Fruit fly (Drosophila melanogaster): ENCODE measurements around the gene LeuRS.

The LeuRS gene

dm6 chr2L:3472242-3472641 is 42.2 kb downstream of the LeuRS start, which contains the start of gene Pgant4 (continued):
- TF ChIP-seq Hand (GFP tag; optimal IDR thresholded peaks at IDR 0.05) = no peak
- TF ChIP-seq CG12942 (GFP tag; optimal IDR thresholded peaks at IDR 0.05) = peak; percentile 2
- TF ChIP-seq CG14014 (GFP tag; IDR thresholded peaks at IDR 0.05) = peak; percentile 54; the same call in 1 of the 2 replicates
- peak; percentile 99 for TF ChIP-seq CTCF (GFP tag; optimal IDR thresholded peaks at IDR 0.05)
- no peak for TF ChIP-seq CG14860 (GFP tag; IDR thresholded peaks at IDR 0.05; ENCODE audit: partially characterized antibody)
- TF ChIP-seq CG1832 (GFP tag; optimal IDR thresholded peaks at IDR 0.05) = no peak
- peak; percentile 51 for TF ChIP-seq CG4820 (GFP tag; optimal IDR thresholded peaks at IDR 0.05)
- peak; percentile 63 for TF ChIP-seq CG14667 (GFP tag; IDR thresholded peaks at IDR 0.05)
- TF ChIP-seq corto (GFP tag; optimal IDR thresholded peaks at IDR 0.05) = no peak
- no peak for TF ChIP-seq MESR4 (GFP tag; optimal IDR thresholded peaks at IDR 0.05)
- TF ChIP-seq CG9797 (GFP tag; optimal IDR thresholded peaks at IDR 0.05) = no peak
- peak; percentile 27 for TF ChIP-seq Myb (GFP tag; optimal IDR thresholded peaks at IDR 0.05)
- no peak for TF ChIP-seq PHDP (tag; optimal IDR thresholded peaks at IDR 0.05)
- 0 out of 2 replicates have a peak, but pooled peaks have one; percentile 20 for TF ChIP-seq klu (GFP tag; IDR thresholded peaks at IDR 0.05)
- peak; percentile 52; the same call in 1 of the 3 replicates for TF ChIP-seq ase (GFP tag; IDR thresholded peaks at IDR 0.05)
- peak; percentile 50; the same call in 1 of the 2 replicates for TF ChIP-seq CG32772 (GFP tag; IDR thresholded peaks at IDR 0.05)
- peak; percentile 43; the same call in 1 of the 3 replicates for TF ChIP-seq CG7357 (GFP tag; IDR thresholded peaks at IDR 0.05)
- peak; percentile 48; the same call in 1 of the 3 replicates for TF ChIP-seq CG11093 (GFP tag; IDR thresholded peaks at IDR 0.05)
- peak; percentile 99 for TF ChIP-seq E2f2 (GFP tag; IDR thresholded peaks at IDR 0.05)
- no peak for TF ChIP-seq CG4707 (GFP tag; optimal IDR thresholded peaks at IDR 0.05)
- peak; percentile 53 for TF ChIP-seq caup (GFP tag; optimal IDR thresholded peaks at IDR 0.05; ENCODE audit: severe bottlenecking)
- peak; percentile 62 for TF ChIP-seq CG8290 (GFP tag; optimal IDR thresholded peaks at IDR 0.05)
- TF ChIP-seq CG8290 (tag; optimal IDR thresholded peaks at IDR 0.05) = peak in 1 of 2 experiments; percentile 75
- TF ChIP-seq Pdp1 (GFP tag; optimal IDR thresholded peaks at IDR 0.05) = peak; percentile 10 to 58
- no peak for TF ChIP-seq h (optimal IDR thresholded peaks at IDR 0.05)
- peak; percentile 28; the same call in 1 of the 2 replicates for TF ChIP-seq CG9215 (GFP tag; IDR thresholded peaks at IDR 0.05)
- peak; percentile 13 for TF ChIP-seq CG34376 (GFP tag; optimal IDR thresholded peaks at IDR 0.05)
- peak; percentile 36; the same call in 1 of the 3 replicates for TF ChIP-seq sr (GFP tag; IDR thresholded peaks at IDR 0.05)
- peak; percentile 53 for TF ChIP-seq HmgZ (tag; optimal IDR thresholded peaks at IDR 0.05)
- TF ChIP-seq TFAM (GFP tag; optimal IDR thresholded peaks at IDR 0.05) = no peak
- peak; percentile 51 for TF ChIP-seq sisA (GFP tag; IDR thresholded peaks at IDR 0.05)
- TF ChIP-seq CG7839 (tag; optimal IDR thresholded peaks at IDR 0.05) = peak; percentile 67
- TF ChIP-seq H2.0 (GFP tag; IDR thresholded peaks at IDR 0.05) = peak; percentile 36
- no peak for TF ChIP-seq ato (GFP tag; IDR thresholded peaks at IDR 0.05; ENCODE audit: partially characterized antibody)
- TF ChIP-seq CG9817 (tag; optimal IDR thresholded peaks at IDR 0.05) = peak; percentile 40
- TF ChIP-seq CG18764 (GFP tag; optimal IDR thresholded peaks at IDR 0.05) = peak; percentile 17
- TF ChIP-seq Oli (tag; optimal IDR thresholded peaks at IDR 0.05) = peak; percentile 30
- peak in 1 of 2 experiments; percentile 49 for TF ChIP-seq insv (GFP tag; optimal IDR thresholded peaks at IDR 0.05)
- peak; percentile 42 for TF ChIP-seq CG2120 (GFP tag; optimal IDR thresholded peaks at IDR 0.05)
- TF ChIP-seq CG6689 (GFP tag; IDR thresholded peaks at IDR 0.05) = peak; percentile 37; the same call in 1 of the 2 replicates
- TF ChIP-seq ro (GFP tag; IDR thresholded peaks at IDR 0.05) = peak; percentile 29; the same call in 1 of the 2 replicates
- TF ChIP-seq Atf6 (GFP tag; IDR thresholded peaks at IDR 0.05) = peak; percentile 68
- TF ChIP-seq wek (GFP tag; optimal IDR thresholded peaks at IDR 0.05) = peak; percentile 18
- TF ChIP-seq Opbp (GFP tag; IDR thresholded peaks at IDR 0.05; ENCODE audit: partially characterized antibody) = peak; percentile 42; the same call in 1 of the 3 replicates
- peak; percentile 15 for TF ChIP-seq CG2116 (GFP tag; optimal IDR thresholded peaks at IDR 0.05)
- TF ChIP-seq Dek (tag; optimal IDR thresholded peaks at IDR 0.05) = peak; percentile 41
- no peak for TF ChIP-seq CG6272 (GFP tag; IDR thresholded peaks at IDR 0.05)
- TF ChIP-seq HHEX (GFP tag; optimal IDR thresholded peaks at IDR 0.05) = peak; percentile 64
- peak; percentile 6; the same call in 1 of the 2 replicates for TF ChIP-seq peb (GFP tag; IDR thresholded peaks at IDR 0.05)
- peak; percentile 74 for TF ChIP-seq CG17829 (tag; optimal IDR thresholded peaks at IDR 0.05)
- no peak for TF ChIP-seq jing (GFP tag; optimal IDR thresholded peaks at IDR 0.05)
